Fruit fly (Drosophila melanogaster) whole organism, pupa: ENCODE results near the gene unc80.

Source experiments
- CG13204 ChIP-seq: fragments of 200-800 bp; sonication (Bioruptor generic); optimal IDR thresholded peaks from 2 replicates; lab custom pipeline; 2018; ENCODE audit warnings: missing biosample characterization, mild to moderate bottlenecking, missing genetic modification characterization, moderate library complexity
- CG14655 ChIP-seq: fragments of 200-800 bp; sonication (Bioruptor generic); optimal IDR thresholded peaks from 3 replicates; lab custom pipeline; 2017; ENCODE audit warnings: mild to moderate bottlenecking, missing biosample characterization, missing genetic modification reagents, missing genetic modification characterization
- CG15710 ChIP-seq: fragments of 200-800 bp; sonication (Bioruptor generic); optimal IDR thresholded peaks from 2 replicates; lab custom pipeline; 2018; ENCODE audit warnings: missing biosample characterization, mild to moderate bottlenecking, missing genetic modification characterization, moderate library complexity
- CG17806 ChIP-seq: fragments of 200-800 bp; sonication (Bioruptor generic); optimal IDR thresholded peaks from 2 replicates; lab custom pipeline; 2018; ENCODE audit warnings: missing biosample characterization, mild to moderate bottlenecking, missing genetic modification characterization, moderate library complexity
- CG32121 ChIP-seq: fragments of 200-800 bp; sonication (Bioruptor generic); IDR thresholded peaks from 2 replicates; pipeline ENCODE4 v1.3.6; 2022; ENCODE audit warnings: missing biosample characterization, missing genetic modification characterization
- CG34367 ChIP-seq: fragments of 200-800 bp; sonication (Bioruptor generic); optimal IDR thresholded peaks from 2 replicates; lab custom pipeline; 2018; ENCODE audit warnings: missing biosample characterization, mild to moderate bottlenecking, missing genetic modification characterization
- CG4496 ChIP-seq: fragments of 200-800 bp; sonication (Bioruptor generic); IDR thresholded peaks from 3 replicates; pipeline ENCODE4 v1.3.6; 2022; ENCODE audit warnings: missing biosample characterization, missing genetic modification characterization
- CG8159 ChIP-seq: fragments of 200-800 bp; sonication (Bioruptor generic); optimal IDR thresholded peaks from 3 replicates; lab custom pipeline; 2018; ENCODE audit warnings: missing biosample characterization, mild to moderate bottlenecking, missing genetic modification characterization, moderate library complexity
- CG8301 ChIP-seq: fragments of 200-800 bp; sonication (Bioruptor generic); optimal IDR thresholded peaks from 2 replicates; lab custom pipeline; 2018; ENCODE audit warnings: missing biosample characterization, mild to moderate bottlenecking, missing genetic modification characterization
- CG9948 ChIP-seq: fragments of 200-800 bp; sonication (Bioruptor generic); optimal IDR thresholded peaks from 2 replicates; lab custom pipeline; 2018; ENCODE audit warnings: missing biosample characterization, mild to moderate bottlenecking, missing genetic modification characterization, moderate library complexity
- EcR ChIP-seq: fragments of 200-800 bp; sonication (Bioruptor generic); optimal IDR thresholded peaks from 3 replicates; lab custom pipeline; 2019; ENCODE audit warnings: missing biosample characterization, missing genetic modification characterization, mild to moderate bottlenecking, moderate library complexity, missing genetic modification reagents
- Ets98B ChIP-seq: fragments of 200-800 bp; sonication (Bioruptor generic); IDR thresholded peaks from 2 replicates; pipeline ENCODE4 v1.3.6; 2022; ENCODE audit warnings: missing biosample characterization, missing genetic modification characterization
- Pif1A ChIP-seq: fragments of 200-800 bp; sonication (Bioruptor generic); optimal IDR thresholded peaks from 3 replicates; lab custom pipeline; 2016; ENCODE audit warnings: missing biosample characterization, missing genetic modification characterization
- Pif1B ChIP-seq: fragments of 200-800 bp; sonication (Bioruptor generic); optimal IDR thresholded peaks from 3 replicates; lab custom pipeline; 2016; ENCODE audit warnings: missing biosample characterization, missing genetic modification characterization
- Snoo ChIP-seq: fragments of 200-800 bp; sonication (Bioruptor generic); optimal IDR thresholded peaks from 3 replicates; lab custom pipeline; 2017; ENCODE audit warnings: missing biosample characterization, mild to moderate bottlenecking, missing genetic modification characterization, inconsistent platforms
- fd96Ca ChIP-seq: fragments of 200-800 bp; sonication (Bioruptor generic); IDR thresholded peaks from 3 replicates; pipeline ENCODE4 v1.3.6; 2022; ENCODE audit warnings: missing biosample characterization, missing genetic modification characterization
- gl ChIP-seq: fragments of 200-800 bp; sonication (Bioruptor generic); optimal IDR thresholded peaks from 2 replicates; lab custom pipeline; 2018; ENCODE audit warnings: missing biosample characterization, mild to moderate bottlenecking, missing genetic modification characterization
- rn ChIP-seq: fragments of 200-800 bp; sonication (Bioruptor generic); IDR thresholded peaks from 2 replicates; pipeline ENCODE4 v1.3.6; 2022; ENCODE audit warnings: missing biosample characterization, missing genetic modification characterization

unc80 gene

dm6 chr3R:27706581-27707181 lies 44.4 kb downstream of the unc80 start, which contains the start of the genes CROT and CG12877:
TSS of gene CROT (minus strand) at chr3R:27706751.
TSS of gene CG12877 (plus strand) at chr3R:27707100.
- TF ChIP-seq CG13204 (GFP tag; lab: Kevin White, UChicago) (no peak), CG9948 (peak; percentile 76), CG15710 (peak; percentile 79), CG32121 (peak; percentile 75), Pif1B (GFP tag; lab: Kevin White, UChicago) (peak; percentile 61), EcR (GFP tag; lab: Kevin White, UChicago) (no peak), CG17806 (tag; lab: Kevin White, UChicago) (peak; percentile 67), CG14655 (no peak), CG8301 (tag; lab: Kevin White, UChicago) (peak; percentile 47), CG34367 (tag; lab: Kevin White, UChicago) (peak; percentile 73), Ets98B (GFP tag; lab: Robert Waterston, UW) (peak; percentile 87), CG4496 (GFP tag; lab: Robert Waterston, UW) (peak; percentile 84), Pif1A (GFP tag; lab: Kevin White, UChicago) (peak; percentile 54), rn (GFP tag; lab: Robert Waterston, UW) (peak; percentile 49; the same call in 1 of the 2 replicates), Snoo (tag; lab: Kevin White, UChicago) (peak; percentile 77), CG8159 (tag; lab: Kevin White, UChicago) (peak; percentile 75), gl (tag; lab: Kevin White, UChicago) (no peak), fd96Ca (GFP tag; lab: Robert Waterston, UW) (peak; percentile 82)
